Worm (Caenorhabditis elegans): ENCODE data around the gene irld-15.
A peak's percentile ranks its signal among the peaks of the same experiment; 100 is the strongest.
"Not testable (repeated sequence)": the region's sequence is repeated elsewhere in the genome, so short reads cannot be mapped to it uniquely, and the experiment has no call there.

The irld-15 gene

ce11 chrV:2324260-2324659, 20.6 kb upstream of the irld-15 start:
- TF ChIP-seq C08G9.2 (tag; optimal IDR thresholded peaks at IDR 0.05) (no peak), ahr-1 (tag; optimal IDR thresholded peaks at IDR 0.05) (no peak), elt-2 (tag; optimal IDR thresholded peaks at IDR 0.05) (peak; percentile 93), ceh-24 (tag; optimal IDR thresholded peaks at IDR 0.05) (no peak)

ce11 chrV:2322466-2322865, 18.8 kb upstream of the irld-15 start, which contains the start of gene pud-1.2:
Gene pud-1.2 (minus strand): TSS chrV:2322566.
- TF ChIP-seq ceh-18 (tag; optimal IDR thresholded peaks at IDR 0.05); ref-2 (tag; optimal IDR thresholded peaks at IDR 0.05); hlh-30 (tag; optimal IDR thresholded peaks at IDR 0.05; ENCODE audit: insufficient read depth): not testable (repeated sequence)

- not testable (repeated sequence) for TF ChIP-seq mec-3 (tag; optimal IDR thresholded peaks at IDR 0.05; ENCODE audit: borderline replicate concordance); ceh-22 (tag; optimal IDR thresholded peaks at IDR 0.05); ceh-18 (tag; optimal IDR thresholded peaks at IDR 0.05)
Measured at ce11 chrV:2321001-2321400, 17.3 kb upstream of the irld-15 start, which contains the start of gene Y19D10B.6. Gene Y19D10B.6 (minus strand): TSS chrV:2321101.

- no peak for TF ChIP-seq C38D4.7 (GFP tag; optimal IDR thresholded peaks at IDR 0.05)
- TF ChIP-seq gmeb-2 (tag; optimal IDR thresholded peaks at IDR 0.05) = no peak
- TF ChIP-seq lim-6 (tag; optimal IDR thresholded peaks at IDR 0.05) = no peak
- no peak for TF ChIP-seq hlh-30 (tag; optimal IDR thresholded peaks at IDR 0.05; ENCODE audit: insufficient read depth)
- no peak for TF ChIP-seq hlh-8 (tag; optimal IDR thresholded peaks at IDR 0.05)
- no peak for TF ChIP-seq nhr-232 (tag; optimal IDR thresholded peaks at IDR 0.05)
- TF ChIP-seq odd-2 (tag; optimal IDR thresholded peaks at IDR 0.05) = no peak
- no peak for TF ChIP-seq mec-3 (tag; optimal IDR thresholded peaks at IDR 0.05; ENCODE audit: borderline replicate concordance)
- no peak for TF ChIP-seq T23F11.4 (GFP tag; optimal IDR thresholded peaks at IDR 0.05)
- TF ChIP-seq hlh-13 (GFP tag; optimal IDR thresholded peaks at IDR 0.05) = no peak
- no peak for TF ChIP-seq zip-5 (tag; optimal IDR thresholded peaks at IDR 0.05)
- no peak for TF ChIP-seq ceh-34 (tag; optimal IDR thresholded peaks at IDR 0.05)
- TF ChIP-seq sdc-2 (tag; optimal IDR thresholded peaks at IDR 0.05) = no peak
- no peak for TF ChIP-seq fax-1 (tag; optimal IDR thresholded peaks at IDR 0.05)
- TF ChIP-seq tbx-7 (tag; optimal IDR thresholded peaks at IDR 0.05) = no peak
Measured at ce11 chrV:2308246-2308645, 4.6 kb upstream of the irld-15 start.

- TF ChIP-seq madf-2 (tag; optimal IDR thresholded peaks at IDR 0.05) (no peak), mec-3 (tag; optimal IDR thresholded peaks at IDR 0.05; ENCODE audit: borderline replicate concordance) (no peak), ceh-6 (GFP tag; optimal IDR thresholded peaks at IDR 0.05) (no peak), ztf-16 (tag; optimal IDR thresholded peaks at IDR 0.05) (no peak), C08G9.2 (tag; optimal IDR thresholded peaks at IDR 0.05) (no peak), unc-86 (tag; optimal IDR thresholded peaks at IDR 0.05) (no peak), nhr-232 (tag; optimal IDR thresholded peaks at IDR 0.05) (no peak), zip-5 (tag; optimal IDR thresholded peaks at IDR 0.05) (no peak), ets-4 (tag; optimal IDR thresholded peaks at IDR 0.05) (no peak), ceh-34 (tag; optimal IDR thresholded peaks at IDR 0.05) (no peak), ceh-24 (tag; optimal IDR thresholded peaks at IDR 0.05) (no peak), lim-6 (tag; optimal IDR thresholded peaks at IDR 0.05) (no peak), ceh-48 (tag; optimal IDR thresholded peaks at IDR 0.05) (no peak), tbx-7 (tag; optimal IDR thresholded peaks at IDR 0.05) (no peak), hlh-30 (tag; optimal IDR thresholded peaks at IDR 0.05; ENCODE audit: insufficient read depth) (no peak), elt-2 (tag; optimal IDR thresholded peaks at IDR 0.05) (no peak), ahr-1 (tag; optimal IDR thresholded peaks at IDR 0.05) (no peak), pha-4 (tag; optimal IDR thresholded peaks at IDR 0.05) (no peak), nfya-1 (tag; optimal IDR thresholded peaks at IDR 0.05) (no peak)
Measured at ce11 chrV:2306383-2306782, 2.7 kb upstream of the irld-15 start.

- TF ChIP-seq elt-4 (tag; optimal IDR thresholded peaks at IDR 0.05) = no peak
Measured at ce11 chrV:2300905-2301304, 2.8 kb downstream of the irld-15 start, which contains the start of gene Y19D10B.8. Gene Y19D10B.8 (minus strand): TSS chrV:2301005.

Data from whole organism, late embryonic.